Worm (Caenorhabditis elegans) whole organism, L1 larva: ENCODE data around the gene nlp-81.

Experiments
- elt-2 ChIP-seq: sonication (generic microtip); optimal IDR thresholded peaks from 2 replicates; lab custom pipeline; 2016; ENCODE audit warnings: missing genetic modification characterization, mild to moderate bottlenecking, inconsistent platforms, missing compliant biosample characterization, missing genetic modification reagents
- nhr-237 ChIP-seq: fragments of 150-350 bp; optimal IDR thresholded peaks from 2 replicates; lab custom pipeline; 2014; ENCODE audit warnings: missing biosample characterization, missing genetic modification characterization
- nhr-28 ChIP-seq: fragments of 150-350 bp; optimal IDR thresholded peaks from 2 replicates; lab custom pipeline; 2014; ENCODE audit warnings: missing biosample characterization, missing genetic modification characterization
- ztf-11 ChIP-seq, 2 experiments: sonication (generic microtip); optimal IDR thresholded peaks; 2 replicates each; lab custom pipeline; 2016 to 2017; ENCODE audit warnings: missing genetic modification characterization in 2 of 2, missing biosample characterization in 1 of 2, missing compliant biosample characterization in 1 of 2

ce11 chrIV:3221158-3221557, 45.2 kb upstream of the nlp-81 start:
- TF ChIP-seq ztf-11 (tag; optimal IDR thresholded peaks at IDR 0.05; lab: Kevin White, UChicago) = no peak
- no peak for TF ChIP-seq nhr-237 (tag; lab: Kevin White, UChicago)
- TF ChIP-seq nhr-28 (tag; lab: Kevin White, UChicago) = no peak
- no peak for TF ChIP-seq elt-2 (tag; lab: Kevin White, UChicago)
